Worm (Caenorhabditis elegans): ENCODE results near the gene dlc-5.

- TF ChIP-seq elt-2 (tag; optimal IDR thresholded peaks at IDR 0.05) (no peak), egl-27 (tag; optimal IDR thresholded peaks at IDR 0.05) (no peak), snpc-4 (tag; optimal IDR thresholded peaks at IDR 0.05) (no peak), elt-1 (tag; optimal IDR thresholded peaks at IDR 0.05) (no peak), skn-1 (tag; optimal IDR thresholded peaks at IDR 0.05) (no peak), fkh-10 (GFP tag; optimal IDR thresholded peaks at IDR 0.05) (no peak), fkh-2 (tag; optimal IDR thresholded peaks at IDR 0.05) (no peak), unc-62 (GFP tag; optimal IDR thresholded peaks at IDR 0.05) (no peak), eor-1 (tag; optimal IDR thresholded peaks at IDR 0.05) (no peak), pqm-1 (tag; optimal IDR thresholded peaks at IDR 0.05) (no peak), nhr-11 (tag; optimal IDR thresholded peaks at IDR 0.05) (no peak), unc-39 (tag; optimal IDR thresholded peaks at IDR 0.05) (no peak), elt-3 (tag; optimal IDR thresholded peaks at IDR 0.05) (no peak)
These were observed 10.8 kb upstream of the dlc-5 start for ce11 chrIV:6427223-6427622.
